Worm (Caenorhabditis elegans) whole organism, L4 larva: ENCODE measurements around the gene srw-48.

ENCODE experiments used
- D1046.2 ChIP-seq: fragments of 200-800 bp; sonication (Bioruptor generic); IDR thresholded peaks from 2 replicates; pipeline ENCODE4 v1.3.6; 2022; ENCODE audit warnings: missing genetic modification characterization, missing compliant biosample characterization
- F37D6.2 ChIP-seq: sonication (generic microtip); optimal IDR thresholded peaks from 2 replicates; lab custom pipeline; 2016; ENCODE audit warnings: mild to moderate bottlenecking, missing genetic modification characterization, missing compliant biosample characterization
- F49E8.2 ChIP-seq: sonication (generic microtip); optimal IDR thresholded peaks from 2 replicates; lab custom pipeline; 2016; ENCODE audit warnings: missing compliant biosample characterization, mild to moderate bottlenecking, missing genetic modification characterization, borderline replicate concordance
- T26A8.4 ChIP-seq: fragments of 200-800 bp; sonication (Bioruptor generic); IDR thresholded peaks from 2 replicates; pipeline ENCODE4 v1.3.6; 2022; ENCODE audit warnings: missing genetic modification characterization, missing compliant biosample characterization
- Y48G9A.11 ChIP-seq: fragments of 200-800 bp; sonication (Bioruptor generic); IDR thresholded peaks from 2 replicates; pipeline ENCODE4 v1.3.6; 2022; ENCODE audit warnings: missing genetic modification reagents, missing genetic modification characterization, missing compliant biosample characterization
- Y75B8A.6 ChIP-seq: fragments of 200-800 bp; sonication (Bioruptor generic); IDR thresholded peaks from 2 replicates; pipeline ENCODE4 v1.3.6; 2022; ENCODE audit warnings: missing genetic modification reagents, missing genetic modification characterization, missing compliant biosample characterization
- ZK337.2 ChIP-seq: fragments of 200-800 bp; sonication (Bioruptor generic); IDR thresholded peaks from 2 replicates; pipeline ENCODE4 v1.3.6; 2022; ENCODE audit warnings: missing genetic modification reagents, missing genetic modification characterization, missing compliant biosample characterization
- aha-1 ChIP-seq: fragments of 150-350 bp; peaks from one replicate; lab custom pipeline; 2014; ENCODE audit warnings: missing biosample characterization, missing genetic modification characterization
- ceh-44 ChIP-seq: fragments of 200-800 bp; sonication (Bioruptor generic); IDR thresholded peaks from 2 replicates; pipeline ENCODE4 v1.3.6; 2022; ENCODE audit warnings: missing genetic modification reagents, missing genetic modification characterization, missing compliant biosample characterization
- daf-19 ChIP-seq: fragments of 200-800 bp; sonication (Bioruptor generic); conservative IDR thresholded peaks from 2 replicates; pipeline ENCODE4 v1.3.6; 2022; ENCODE audit warnings: missing genetic modification characterization, missing compliant biosample characterization
- dmd-6 ChIP-seq: fragments of 200-800 bp; sonication (Bioruptor generic); IDR thresholded peaks from 2 replicates; pipeline ENCODE4 v1.3.6; 2022; ENCODE audit warnings: missing genetic modification reagents, missing genetic modification characterization, missing compliant biosample characterization
- dmd-9 ChIP-seq: fragments of 200-800 bp; sonication (Bioruptor generic); IDR thresholded peaks from 2 replicates; pipeline ENCODE4 v1.3.6; 2022; ENCODE audit warnings: missing genetic modification reagents, missing genetic modification characterization, missing compliant biosample characterization
- dpl-1 ChIP-seq: fragments of 150-350 bp; optimal IDR thresholded peaks from 2 replicates; lab custom pipeline; 2014; ENCODE audit warnings: missing biosample characterization, missing genetic modification reagents, missing genetic modification characterization
- duxl-1 ChIP-seq: sonication (generic microtip); optimal IDR thresholded peaks from 2 replicates; lab custom pipeline; 2016; ENCODE audit warnings: mild to moderate bottlenecking, missing genetic modification characterization, moderate library complexity, missing compliant biosample characterization; ENCODE audit not compliant: poor library complexity
- egl-27 ChIP-seq: sonication (generic microtip); optimal IDR thresholded peaks from 3 replicates; lab custom pipeline; 2017; ENCODE audit warnings: missing biosample characterization, missing genetic modification reagents, missing genetic modification characterization
- fos-1 ChIP-seq: fragments of 150-350 bp; optimal IDR thresholded peaks from 2 replicates; lab custom pipeline; 2014; ENCODE audit warnings: missing biosample characterization, missing genetic modification characterization
- hif-1 ChIP-seq, 2 experiments: sonication (generic microtip); optimal IDR thresholded peaks; 2 replicates each; lab custom pipeline; 2016 to 2017; ENCODE audit warnings: missing compliant biosample characterization in 2 of 2, missing genetic modification characterization in 2 of 2, missing genetic modification reagents in 2 of 2, missing genotype in 2 of 2, mild to moderate bottlenecking in 1 of 2
- jun-1 ChIP-seq: fragments of 150-350 bp; optimal IDR thresholded peaks from 2 replicates; lab custom pipeline; 2014; ENCODE audit warnings: missing biosample characterization, missing genetic modification reagents, missing genetic modification characterization
- lin-1 ChIP-seq: fragments of 200-800 bp; sonication (Bioruptor generic); IDR thresholded peaks from 2 replicates; pipeline ENCODE4 v1.3.6; 2022; ENCODE audit warnings: missing genetic modification reagents, missing genetic modification characterization, missing compliant biosample characterization
- lin-13 ChIP-seq: fragments of 150-350 bp; optimal IDR thresholded peaks from 2 replicates; lab custom pipeline; 2014; ENCODE audit warnings: missing biosample characterization, missing genetic modification reagents, missing genetic modification characterization
- lin-38 ChIP-seq: fragments of 200-800 bp; sonication (Bioruptor generic); IDR thresholded peaks from 2 replicates; pipeline ENCODE4 v1.3.6; 2022; ENCODE audit warnings: missing genetic modification reagents, missing genetic modification characterization, missing compliant biosample characterization
- lsy-2 ChIP-seq, 2 experiments: fragments of 150-350 bp in 1 of 2; sonication (generic microtip) in 1 of 2; optimal IDR thresholded peaks; 2 replicates each; lab custom pipeline; 2014 to 2017; ENCODE audit warnings: missing biosample characterization in 2 of 2, missing genetic modification characterization in 2 of 2
- madf-9 ChIP-seq: fragments of 200-800 bp; sonication (Bioruptor generic); conservative IDR thresholded peaks from 2 replicates; pipeline ENCODE4 v1.3.6; 2022; ENCODE audit warnings: missing genetic modification reagents, missing genetic modification characterization, missing compliant biosample characterization
- mdt-29 ChIP-seq: fragments of 200-800 bp; sonication (Bioruptor generic); IDR thresholded peaks from 2 replicates; pipeline ENCODE4 v1.3.6; 2022; ENCODE audit warnings: missing genetic modification reagents, missing genetic modification characterization, missing compliant biosample characterization
- nhr-10 ChIP-seq: fragments of 150-350 bp; optimal IDR thresholded peaks from 2 replicates; lab custom pipeline; 2014; ENCODE audit warnings: missing biosample characterization, missing genetic modification characterization
- nhr-111 ChIP-seq: fragments of 200-800 bp; sonication (Bioruptor generic); optimal IDR thresholded peaks from 2 replicates; lab custom pipeline; 2018; ENCODE audit warnings: mild to moderate bottlenecking, missing genetic modification characterization, missing compliant biosample characterization
- nhr-41 ChIP-seq: fragments of 200-800 bp; sonication (Bioruptor generic); IDR thresholded peaks from 2 replicates; pipeline ENCODE4 v1.3.6; 2022; ENCODE audit warnings: missing genetic modification reagents, missing genetic modification characterization, missing compliant biosample characterization
- nhr-42 ChIP-seq: fragments of 200-800 bp; sonication (Bioruptor generic); IDR thresholded peaks from 2 replicates; pipeline ENCODE4 v1.3.6; 2022; ENCODE audit warnings: missing genetic modification characterization, missing compliant biosample characterization
- nhr-48 ChIP-seq: sonication (generic microtip); optimal IDR thresholded peaks from 2 replicates; lab custom pipeline; 2016; ENCODE audit warnings: mild to moderate bottlenecking, missing genetic modification characterization, missing compliant biosample characterization
- nhr-6 ChIP-seq: fragments of 150-350 bp; optimal IDR thresholded peaks from 2 replicates; lab custom pipeline; 2014; ENCODE audit warnings: missing biosample characterization, missing genetic modification characterization
- set-16 ChIP-seq: fragments of 200-800 bp; sonication (Bioruptor generic); IDR thresholded peaks from 2 replicates; pipeline ENCODE4 v1.3.6; 2022; ENCODE audit warnings: missing genetic modification reagents, missing genetic modification characterization, missing compliant biosample characterization
- snpc-1.2 ChIP-seq: fragments of 200-800 bp; sonication (Bioruptor generic); IDR thresholded peaks from 2 replicates; pipeline ENCODE4 v1.3.6; 2022; ENCODE audit warnings: missing genetic modification reagents, missing genetic modification characterization, missing compliant biosample characterization
- snpc-4 ChIP-seq: fragments of 150-350 bp; optimal IDR thresholded peaks from 2 replicates; lab custom pipeline; 2014; ENCODE audit warnings: missing biosample characterization, missing genetic modification characterization
- spr-1 ChIP-seq: sonication (generic microtip); optimal IDR thresholded peaks from 2 replicates; lab custom pipeline; 2016; ENCODE audit warnings: mild to moderate bottlenecking, missing genetic modification characterization, missing compliant biosample characterization
- spr-3 ChIP-seq: fragments of 200-800 bp; sonication (Bioruptor generic); optimal IDR thresholded peaks from 2 replicates; lab custom pipeline; 2018; ENCODE audit warnings: mild to moderate bottlenecking, missing genetic modification characterization, missing compliant biosample characterization
- tra-1 ChIP-seq: fragments of 200-800 bp; sonication (Bioruptor generic); IDR thresholded peaks from 2 replicates; pipeline ENCODE4 v1.3.6; 2022; ENCODE audit warnings: missing genetic modification reagents, missing genetic modification characterization, missing compliant biosample characterization
- unc-130 ChIP-seq: sonication (generic microtip); optimal IDR thresholded peaks from 2 replicates; lab custom pipeline; 2016; ENCODE audit warnings: missing genetic modification reagents, missing genetic modification characterization, missing compliant biosample characterization
- unc-62 ChIP-seq, 3 experiments: fragments of 150-350 bp in 1 of 3; sonication (generic microtip); optimal IDR thresholded peaks in 2 of 3; peaks in 1 of 3; 1 replicate in 1 of 3; 2 replicates in 2 of 3; lab custom pipeline; 2014 to 2017; ENCODE audit warnings: missing biosample characterization in 3 of 3, missing genetic modification characterization in 3 of 3, missing genetic modification reagents in 3 of 3, missing genotype in 1 of 3
- vab-7 ChIP-seq: fragments of 200-800 bp; sonication (Bioruptor generic); IDR thresholded peaks from 2 replicates; pipeline ENCODE4 v1.3.6; 2022; ENCODE audit warnings: missing genetic modification reagents, missing genetic modification characterization, missing compliant biosample characterization
- zag-1 ChIP-seq: fragments of 150-350 bp; optimal IDR thresholded peaks from 2 replicates; lab custom pipeline; 2014; ENCODE audit warnings: missing biosample characterization, missing genetic modification characterization
- zfp-3 ChIP-seq: fragments of 200-800 bp; sonication (Bioruptor generic); conservative IDR thresholded peaks from 2 replicates; pipeline ENCODE4 v1.3.6; 2022; ENCODE audit warnings: missing genetic modification reagents, missing genetic modification characterization, missing compliant biosample characterization
- ztf-11 ChIP-seq: fragments of 150-350 bp; optimal IDR thresholded peaks from 2 replicates; lab custom pipeline; 2014; ENCODE audit warnings: missing biosample characterization, missing genetic modification characterization
- ztf-7 ChIP-seq: fragments of 150-350 bp; optimal IDR thresholded peaks from 2 replicates; lab custom pipeline; 2014; ENCODE audit warnings: missing biosample characterization, missing genetic modification characterization

srw-48 gene

DNA sequence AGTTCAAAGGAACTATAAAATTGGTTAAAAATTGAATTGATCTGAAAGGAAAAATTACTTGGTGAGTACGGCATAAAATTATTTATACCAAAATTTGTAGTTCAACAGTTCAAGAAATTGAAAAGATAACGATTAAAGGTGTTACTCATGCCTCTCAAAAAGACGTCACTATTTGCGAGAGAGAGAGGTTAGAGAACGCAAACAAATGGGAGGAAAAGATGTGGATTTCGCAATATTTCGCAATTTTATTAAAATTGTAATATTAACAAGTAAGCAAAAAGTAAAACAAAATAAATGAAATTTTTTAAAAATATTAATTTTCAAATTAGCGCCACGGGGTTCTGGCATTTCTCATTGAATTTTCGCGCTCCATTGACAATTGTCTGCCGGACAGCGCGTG lies 25.7 kb upstream of the srw-48 start, which contains the start of gene F13A7.11 (continued):
- TF ChIP-seq D1046.2 (GFP tag; lab: Robert Waterston, UW), result no peak
- no peak for TF ChIP-seq zfp-3 (GFP tag; lab: Robert Waterston, UW)
- TF ChIP-seq snpc-4 (tag; lab: Kevin White, UChicago), result no peak
- TF ChIP-seq duxl-1 (tag; lab: Kevin White, UChicago), result no peak
- no peak for TF ChIP-seq lin-13 (GFP tag; lab: Kevin White, UChicago)
- no peak for TF ChIP-seq set-16 (GFP tag; lab: Robert Waterston, UW)
- TF ChIP-seq zag-1 (tag; lab: Kevin White, UChicago), result no peak
- TF ChIP-seq dmd-9 (GFP tag; lab: Robert Waterston, UW), result no peak
- TF ChIP-seq ztf-7 (tag; lab: Kevin White, UChicago), result peak; percentile 97
- no peak for TF ChIP-seq T26A8.4 (GFP tag; lab: Robert Waterston, UW)

DNA sequence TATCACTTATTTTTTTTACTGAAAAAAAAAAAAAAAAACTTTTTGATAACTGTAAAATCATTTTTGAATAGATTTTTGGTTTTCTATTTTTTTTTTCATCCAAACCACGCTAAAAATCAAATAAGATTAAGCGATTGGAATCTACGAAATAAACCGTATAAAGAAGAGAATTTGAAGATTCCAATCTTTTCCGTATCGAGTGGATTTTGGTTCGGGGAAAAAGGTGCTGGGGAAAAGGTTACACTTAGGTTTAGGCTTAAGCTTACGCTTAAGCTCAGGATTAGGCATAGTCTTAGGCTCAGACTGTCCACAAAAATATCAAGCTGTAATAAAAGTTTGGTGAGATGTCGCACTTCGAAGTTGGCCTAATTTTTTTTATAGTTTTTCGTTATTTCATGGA lies 25.1 kb upstream of the srw-48 start, which contains the start of gene F13A7.12:
Gene F13A7.12, plus strand, starts transcription at position 301 of the 400 bp plus-strand sequence.
- TF ChIP-seq fos-1 (tag; lab: Kevin White, UChicago) (no peak), nhr-6 (tag; lab: Kevin White, UChicago) (no peak), ztf-11 (tag; lab: Kevin White, UChicago) (no peak)

DNA sequence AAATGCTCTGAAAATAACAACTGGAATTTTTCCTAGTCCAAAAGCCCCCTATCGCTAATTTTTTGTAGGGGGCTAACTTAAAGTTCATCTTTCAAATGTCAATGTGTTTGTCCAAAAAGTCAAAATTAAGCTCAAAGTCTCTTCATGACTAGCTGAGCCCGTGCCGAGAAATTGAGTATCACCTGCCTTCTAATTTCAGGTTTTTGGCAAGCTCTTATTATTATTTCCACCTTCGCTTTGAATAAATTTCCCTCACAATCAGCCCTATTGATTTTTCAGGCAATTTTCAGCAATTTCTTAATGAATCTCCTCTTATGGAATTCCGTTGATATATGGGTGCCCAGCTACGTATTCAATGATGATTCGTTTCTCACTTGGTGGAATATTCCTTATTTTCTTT lies 21.4 kb upstream of the srw-48 start, which contains the start of gene sre-36:
Gene sre-36, plus strand, starts transcription at position 301 of the 400 bp plus-strand sequence.
- peak in 1 of 2 experiments; percentile 52 for TF ChIP-seq unc-62 (GFP tag; optimal IDR thresholded peaks at IDR 0.05 in 1 of 2; lab: Kevin White, UChicago)
- TF ChIP-seq unc-62 (tag; optimal IDR thresholded peaks at IDR 0.05; lab: Kevin White, UChicago), result no peak
- TF ChIP-seq lin-13 (GFP tag; lab: Kevin White, UChicago), result no peak

DNA sequence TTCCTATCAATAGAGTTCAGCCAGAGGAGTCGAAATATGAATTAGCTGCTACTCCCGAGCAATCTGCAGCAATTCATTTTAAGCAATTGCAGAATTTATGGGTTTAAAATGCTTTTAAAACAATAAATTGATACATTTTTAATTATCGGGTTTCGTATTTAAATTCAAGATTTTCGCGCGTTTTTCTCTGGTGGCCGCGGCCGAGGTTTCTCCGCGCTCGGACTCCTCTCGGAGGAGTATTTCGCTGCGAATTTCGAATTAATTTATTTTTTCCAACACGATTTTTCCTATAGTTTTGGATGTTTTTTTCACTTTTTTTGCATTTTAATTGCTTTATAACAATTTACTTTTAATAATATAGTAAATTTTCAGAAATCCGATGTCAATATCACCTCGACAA lies 19.3 kb upstream of the srw-48 start, which contains the start of gene F13A7.14:
Gene F13A7.14, plus strand, starts transcription at position 373 of the 400 bp plus-strand sequence.
- TF ChIP-seq nhr-42 (GFP tag; lab: Robert Waterston, UW) (peak; percentile 38; the same call in 1 of the 2 replicates), dmd-9 (GFP tag; lab: Robert Waterston, UW) (peak; percentile 89), Y48G9A.11 (GFP tag; lab: Robert Waterston, UW) (peak; percentile 44; the same call in 1 of the 2 replicates), duxl-1 (tag; lab: Kevin White, UChicago) (peak; percentile 85), jun-1 (tag; lab: Kevin White, UChicago) (no peak), vab-7 (GFP tag; lab: Robert Waterston, UW) (0 out of 2 replicates have a peak, but pooled peaks have one; percentile 16), dpl-1 (peak; percentile 99), Y75B8A.6 (no peak), dmd-6 (peak; percentile 75), nhr-10 (no peak), lin-13 (GFP tag; lab: Kevin White, UChicago) (peak; percentile 33), mdt-29 (GFP tag; lab: Robert Waterston, UW) (0 out of 2 replicates have a peak, but pooled peaks have one; percentile 17), snpc-1.2 (0 out of 2 replicates have a peak, but pooled peaks have one; percentile 32), spr-1 (tag; lab: Kevin White, UChicago) (no peak), lin-38 (GFP tag; lab: Robert Waterston, UW) (peak; percentile 73), egl-27 (no peak), ztf-7 (tag; lab: Kevin White, UChicago) (peak; percentile 42), nhr-111 (GFP tag; lab: Kevin White, UChicago) (no peak), nhr-6 (tag; lab: Kevin White, UChicago) (peak; percentile 14), aha-1 (tag; lab: Kevin White, UChicago) (peak; percentile 66), F49E8.2 (tag; lab: Kevin White, UChicago) (peak; percentile 19), ceh-44 (peak; percentile 61; the same call in 1 of the 2 replicates), unc-130 (GFP tag; lab: Kevin White, UChicago) (peak; percentile 87), tra-1 (GFP tag; lab: Robert Waterston, UW) (peak; percentile 59; the same call in 1 of the 2 replicates), ZK337.2 (GFP tag; lab: Robert Waterston, UW) (peak; percentile 95), F37D6.2 (tag; lab: Kevin White, UChicago) (peak; percentile 33), daf-19 (GFP tag; lab: Robert Waterston, UW) (no peak), lin-1 (GFP tag; lab: Robert Waterston, UW) (no peak), lsy-2 (tag; optimal IDR thresholded peaks at IDR 0.05; lab: Kevin White, UChicago) (peak in 1 of 2 experiments; percentile 87), nhr-41 (GFP tag; lab: Robert Waterston, UW) (no peak), madf-9 (GFP tag; lab: Robert Waterston, UW) (peak; percentile 71), nhr-48 (tag; lab: Kevin White, UChicago) (peak; percentile 17), hif-1 (tag; optimal IDR thresholded peaks at IDR 0.05; lab: Kevin White, UChicago) (peak in 1 of 2 experiments; percentile 90), spr-3 (GFP tag; lab: Kevin White, UChicago) (peak; percentile 20)
